Worm (Caenorhabditis elegans): ENCODE measurements around the gene chc-1.

DNA sequence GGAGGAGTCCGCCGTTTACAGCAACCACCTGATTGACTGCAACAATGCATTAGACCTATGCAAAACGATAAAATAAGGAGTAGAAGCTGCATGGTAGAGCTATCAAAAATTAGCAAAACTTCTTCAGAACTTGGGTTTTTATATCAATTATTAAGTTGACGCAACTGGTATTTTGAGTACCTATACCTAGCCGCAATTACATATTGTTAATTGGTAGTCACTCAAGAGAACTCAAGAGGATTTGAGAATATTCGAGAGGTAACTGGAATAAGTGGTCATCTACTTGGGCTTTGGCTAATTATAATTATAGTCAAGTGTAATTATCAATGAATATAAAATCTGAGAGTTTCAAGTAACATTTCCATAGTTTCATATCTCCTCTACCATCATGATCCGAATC is 2.4 kb upstream of the chc-1 start, which contains the start of the genes T20G5.13 and T20G5.12:
- TF ChIP-seq nhr-77 (tag; optimal IDR thresholded peaks at IDR 0.05) (no peak), ceh-82 (tag; optimal IDR thresholded peaks at IDR 0.05) (no peak), jun-1 (tag; optimal IDR thresholded peaks at IDR 0.05) (no peak), snpc-4 (tag; optimal IDR thresholded peaks at IDR 0.05) (no peak), aly-2 (tag; optimal IDR thresholded peaks at IDR 0.05) (no peak), tbx-2 (tag; optimal IDR thresholded peaks at IDR 0.05) (no peak), nfya-1 (tag; optimal IDR thresholded peaks at IDR 0.05; ENCODE audit: insufficient read depth) (no peak), ama-1 (optimal IDR thresholded peaks at IDR 0.05) (no peak)

All from whole organism, L3 larva.